Fruit fly (Drosophila melanogaster): ENCODE data around the gene AnxB9.

AnxB9 gene

DNA sequence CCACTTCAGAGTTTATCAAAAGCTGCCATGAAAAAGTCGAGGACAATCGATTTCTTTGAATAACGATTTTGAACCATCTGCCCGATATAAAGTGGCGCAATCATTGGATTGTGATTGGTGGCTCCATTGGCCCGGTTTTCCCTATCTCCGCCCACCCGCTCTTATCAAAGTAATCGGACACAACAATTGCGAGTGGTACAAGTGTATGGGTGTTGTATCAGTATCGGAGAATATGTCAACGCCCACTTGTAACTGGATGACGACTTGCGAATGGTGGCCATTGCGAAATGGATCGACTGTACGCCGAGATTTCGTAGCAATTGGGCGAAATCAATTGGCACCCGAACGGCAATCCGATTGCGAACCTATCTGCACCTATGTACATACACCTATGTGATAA lies 12.5 kb downstream of the AnxB9 start:
- TF ChIP-seq ovo (GFP tag; optimal IDR thresholded peaks at IDR 0.05) (no peak), bab1 (GFP tag; optimal IDR thresholded peaks at IDR 0.05) (no peak), CG1620 (GFP tag; optimal IDR thresholded peaks at IDR 0.05) (no peak), CG11617 (GFP tag; optimal IDR thresholded peaks at IDR 0.05) (no peak), Hr96 (GFP tag; optimal IDR thresholded peaks at IDR 0.05) (no peak), CG5204 (GFP tag; optimal IDR thresholded peaks at IDR 0.05) (no peak), Mnt (GFP tag; optimal IDR thresholded peaks at IDR 0.05) (no peak), CG33017 (tag; optimal IDR thresholded peaks at IDR 0.05) (no peak), Clk (GFP tag; optimal IDR thresholded peaks at IDR 0.05) (no peak), cic (GFP tag; optimal IDR thresholded peaks at IDR 0.05) (no peak), CG12768 (GFP tag; optimal IDR thresholded peaks at IDR 0.05) (no peak), tj (GFP tag; optimal IDR thresholded peaks at IDR 0.05) (no peak), Crg-1 (GFP tag; optimal IDR thresholded peaks at IDR 0.05) (no peak), pad (GFP tag; optimal IDR thresholded peaks at IDR 0.05) (no peak)

DNA sequence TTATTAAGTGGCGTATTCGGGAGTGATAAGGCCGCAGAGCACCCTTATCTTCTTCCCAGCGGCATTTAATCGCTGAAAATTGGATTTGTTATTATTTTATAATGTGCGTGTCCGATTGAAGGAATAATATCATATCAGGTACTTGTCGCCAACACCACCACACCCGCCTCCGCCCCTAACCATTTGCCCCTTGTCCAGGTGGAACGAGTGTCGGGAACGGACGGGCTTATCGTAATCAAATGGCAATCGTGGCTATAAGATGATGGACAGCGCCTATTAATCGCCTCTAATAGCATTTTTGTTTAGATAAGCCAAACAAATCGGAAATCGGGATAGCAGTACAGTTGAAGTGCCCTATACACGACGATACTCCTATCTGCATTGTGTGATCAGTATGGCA lies 13.2 kb downstream of the AnxB9 start:
- TF ChIP-seq CG7045 (GFP tag; optimal IDR thresholded peaks at IDR 0.05) (no peak), Mnt (GFP tag; optimal IDR thresholded peaks at IDR 0.05) (no peak), ovo (GFP tag; optimal IDR thresholded peaks at IDR 0.05) (no peak), toe (GFP tag; optimal IDR thresholded peaks at IDR 0.05) (no peak), cic (GFP tag; optimal IDR thresholded peaks at IDR 0.05) (no peak), Clk (GFP tag; optimal IDR thresholded peaks at IDR 0.05) (no peak), cnc (optimal IDR thresholded peaks at IDR 0.05) (no peak), CG11617 (GFP tag; optimal IDR thresholded peaks at IDR 0.05) (no peak), pad (GFP tag; optimal IDR thresholded peaks at IDR 0.05) (no peak), CG12768 (GFP tag; optimal IDR thresholded peaks at IDR 0.05) (no peak), CG1620 (GFP tag; optimal IDR thresholded peaks at IDR 0.05) (no peak), Hr96 (GFP tag; optimal IDR thresholded peaks at IDR 0.05) (no peak), tj (GFP tag; optimal IDR thresholded peaks at IDR 0.05) (no peak), CG14711 (tag; optimal IDR thresholded peaks at IDR 0.05) (no peak), Crg-1 (GFP tag; optimal IDR thresholded peaks at IDR 0.05) (no peak), kay (GFP tag; ENCODE audit: borderline replicate concordance) (no peak)

DNA sequence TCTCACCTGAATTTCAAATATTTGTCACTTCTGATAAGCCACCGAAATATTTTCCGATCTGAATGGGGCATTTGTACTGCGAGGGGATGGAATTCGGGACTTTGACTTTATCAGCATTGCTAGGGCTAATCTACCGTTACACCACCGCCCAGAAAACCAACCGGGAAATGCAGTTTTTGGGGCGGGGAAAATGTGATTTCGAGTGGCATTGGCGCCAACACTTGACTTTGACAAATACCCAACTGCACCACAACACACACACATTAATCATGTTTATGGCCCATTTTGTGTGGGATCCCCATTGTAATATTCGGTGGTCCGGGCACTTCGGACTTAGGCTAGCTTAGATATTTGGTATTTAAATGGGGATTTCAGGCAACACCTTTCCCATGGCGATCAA lies 13.9 kb downstream of the AnxB9 start:
- no peak for TF ChIP-seq bab1 (GFP tag; optimal IDR thresholded peaks at IDR 0.05)
- no peak for TF ChIP-seq CG11617 (GFP tag; optimal IDR thresholded peaks at IDR 0.05)
- no peak for TF ChIP-seq CG14711 (tag; optimal IDR thresholded peaks at IDR 0.05)
- no peak for TF ChIP-seq ovo (GFP tag; optimal IDR thresholded peaks at IDR 0.05)
- TF ChIP-seq toe (GFP tag; optimal IDR thresholded peaks at IDR 0.05) = no peak

- TF ChIP-seq pad (GFP tag; optimal IDR thresholded peaks at IDR 0.05) (no peak), CG7045 (GFP tag; optimal IDR thresholded peaks at IDR 0.05) (no peak), CG12768 (GFP tag; optimal IDR thresholded peaks at IDR 0.05) (no peak), CG11617 (GFP tag; optimal IDR thresholded peaks at IDR 0.05) (no peak), Clk (GFP tag; optimal IDR thresholded peaks at IDR 0.05) (no peak), tj (GFP tag; optimal IDR thresholded peaks at IDR 0.05) (no peak), Hr96 (GFP tag; optimal IDR thresholded peaks at IDR 0.05) (no peak), cnc (optimal IDR thresholded peaks at IDR 0.05) (no peak), Mnt (GFP tag; optimal IDR thresholded peaks at IDR 0.05) (no peak), cic (GFP tag; optimal IDR thresholded peaks at IDR 0.05) (no peak), CG5204 (GFP tag; optimal IDR thresholded peaks at IDR 0.05) (no peak), CG14711 (tag; optimal IDR thresholded peaks at IDR 0.05) (no peak), Crg-1 (GFP tag; optimal IDR thresholded peaks at IDR 0.05) (no peak), ovo (GFP tag; optimal IDR thresholded peaks at IDR 0.05) (no peak), CG1620 (GFP tag; optimal IDR thresholded peaks at IDR 0.05) (no peak)
These were observed 16.0 kb downstream of the AnxB9 start, which contains the start of gene HHEX for dm6 chr3R:21080876-21081586. TSS of gene HHEX (minus strand) at chr3R:21080926.

- TF ChIP-seq toe (GFP tag; optimal IDR thresholded peaks at IDR 0.05) = no peak
- no peak for TF ChIP-seq CG33017 (tag; optimal IDR thresholded peaks at IDR 0.05)
- no peak for TF ChIP-seq Crg-1 (GFP tag; optimal IDR thresholded peaks at IDR 0.05)
- TF ChIP-seq CG7045 (GFP tag; optimal IDR thresholded peaks at IDR 0.05) = no peak
- TF ChIP-seq CG11617 (GFP tag; optimal IDR thresholded peaks at IDR 0.05) = no peak
These were observed 19.9 kb downstream of the AnxB9 start for dm6 chr3R:21084979-21085378.

DNA sequence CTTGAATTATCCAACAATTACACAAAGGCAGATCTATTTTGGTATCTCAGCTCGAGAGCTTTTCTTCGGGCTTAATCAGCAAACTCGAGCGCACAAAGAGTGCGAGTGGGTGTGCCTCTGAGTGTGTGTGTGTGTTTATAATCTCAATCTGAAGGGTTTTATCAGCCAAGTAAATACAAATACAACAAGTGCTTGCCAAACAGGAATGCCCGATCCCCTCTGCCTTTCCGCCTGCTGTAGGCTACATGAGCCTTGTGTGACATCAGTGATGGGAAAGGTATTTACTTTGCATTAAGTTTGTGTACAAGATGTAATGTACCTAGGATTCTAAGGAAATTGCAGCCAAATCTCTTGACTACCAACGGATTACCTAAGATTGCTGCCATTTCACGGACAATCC lies 24.4 kb downstream of the AnxB9 start:
- TF ChIP-seq ovo (GFP tag; optimal IDR thresholded peaks at IDR 0.05) = no peak
- TF ChIP-seq CG14711 (tag; optimal IDR thresholded peaks at IDR 0.05) = no peak
- TF ChIP-seq tj (GFP tag; optimal IDR thresholded peaks at IDR 0.05) = peak; percentile 31
- TF ChIP-seq Mnt (GFP tag; optimal IDR thresholded peaks at IDR 0.05) = no peak
- no peak for TF ChIP-seq pad (GFP tag; optimal IDR thresholded peaks at IDR 0.05)
- no peak for TF ChIP-seq Hr96 (GFP tag; optimal IDR thresholded peaks at IDR 0.05)
- TF ChIP-seq CG33017 (tag; optimal IDR thresholded peaks at IDR 0.05) = no peak

DNA sequence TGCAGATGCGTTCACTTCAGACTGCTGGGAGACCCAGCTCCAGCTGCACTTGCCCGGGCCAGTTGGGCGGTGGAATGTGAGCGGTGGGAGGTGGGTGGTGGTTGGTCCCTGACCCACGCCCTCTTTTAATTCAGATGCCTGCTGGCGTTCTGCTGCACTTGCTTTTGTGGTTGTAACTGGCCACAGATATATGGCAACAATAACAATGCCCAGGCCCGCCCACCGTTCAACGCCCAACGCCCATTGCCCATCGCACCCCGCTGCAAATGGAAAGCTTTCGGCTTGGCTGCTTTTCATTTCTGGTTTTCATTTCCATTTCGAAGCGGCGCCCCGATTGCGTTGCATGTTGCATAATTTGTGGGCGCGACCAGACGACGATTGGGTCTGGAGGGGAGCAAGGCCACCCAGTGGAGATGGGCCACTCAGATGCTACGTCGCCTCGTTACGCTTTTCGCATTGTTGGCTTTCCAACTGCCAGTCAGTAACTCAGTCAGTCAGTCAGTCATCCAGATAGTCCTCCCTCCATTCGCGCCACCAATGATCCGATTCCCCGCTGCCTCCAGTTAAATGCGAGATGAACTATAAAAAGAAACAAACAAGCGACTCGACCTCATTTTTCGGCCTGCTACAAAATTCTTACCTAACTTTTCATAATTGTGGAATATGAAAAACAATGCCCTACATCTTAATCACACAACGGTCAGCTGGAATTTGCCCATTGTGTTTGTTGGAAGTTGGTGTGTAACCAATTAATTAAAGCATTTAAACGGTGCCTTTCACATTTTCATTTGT lies 25.4 kb downstream of the AnxB9 start:
- no peak for TF ChIP-seq ovo (GFP tag; optimal IDR thresholded peaks at IDR 0.05)
- no peak for TF ChIP-seq Mnt (GFP tag; optimal IDR thresholded peaks at IDR 0.05)

Measured in whole organism, adult.